Worm (Caenorhabditis elegans) whole organism, L4 larva: ENCODE data around the gene F13B6.2.

Experiments used
- D1046.2 ChIP-seq: fragments of 200-800 bp; sonication (Bioruptor generic); IDR thresholded peaks from 2 replicates; pipeline ENCODE4 v1.3.6; 2022; ENCODE audit warnings: missing genetic modification characterization, missing compliant biosample characterization
- F26F4.8 ChIP-seq: fragments of 200-800 bp; sonication (Bioruptor generic); conservative IDR thresholded peaks from 2 replicates; pipeline ENCODE4 v1.3.6; 2022; ENCODE audit warnings: missing genetic modification characterization, missing compliant biosample characterization
- F44E2.7 ChIP-seq: fragments of 200-800 bp; sonication (Bioruptor generic); IDR thresholded peaks from 2 replicates; pipeline ENCODE4 v2.1.2; 2022; ENCODE audit warnings: missing genetic modification characterization, missing compliant biosample characterization
- T20F7.1 ChIP-seq: fragments of 200-800 bp; sonication (Bioruptor generic); optimal IDR thresholded peaks from 2 replicates; lab custom pipeline; 2018; ENCODE audit warnings: mild to moderate bottlenecking, missing genetic modification characterization, missing compliant biosample characterization
- aha-1 ChIP-seq: fragments of 150-350 bp; peaks from one replicate; lab custom pipeline; 2014; ENCODE audit warnings: missing biosample characterization, missing genetic modification characterization
- ceh-20 ChIP-seq: fragments of 200-800 bp; sonication (Bioruptor generic); IDR thresholded peaks from 2 replicates; pipeline ENCODE4 v1.3.6; 2022; ENCODE audit warnings: missing genetic modification reagents, missing genetic modification characterization, missing compliant biosample characterization
- ceh-32 ChIP-seq: sonication (generic microtip); optimal IDR thresholded peaks from 2 replicates; lab custom pipeline; 2016; ENCODE audit warnings: mild to moderate bottlenecking, missing genetic modification characterization, missing compliant biosample characterization; ENCODE audit not compliant: poor library complexity
- ces-1 ChIP-seq: fragments of 150-350 bp; sonication (generic microtip); optimal IDR thresholded peaks from 4 replicates; lab custom pipeline; 2014; ENCODE audit warnings: missing biosample characterization, missing genetic modification reagents, missing genetic modification characterization
- dmd-6 ChIP-seq: fragments of 200-800 bp; sonication (Bioruptor generic); IDR thresholded peaks from 2 replicates; pipeline ENCODE4 v1.3.6; 2022; ENCODE audit warnings: missing genetic modification reagents, missing genetic modification characterization, missing compliant biosample characterization
- dpl-1 ChIP-seq: fragments of 150-350 bp; optimal IDR thresholded peaks from 2 replicates; lab custom pipeline; 2014; ENCODE audit warnings: missing biosample characterization, missing genetic modification reagents, missing genetic modification characterization
- fkh-10 ChIP-seq: fragments of 150-350 bp; optimal IDR thresholded peaks from 2 replicates; lab custom pipeline; 2014; ENCODE audit warnings: missing biosample characterization, missing genetic modification reagents, missing genetic modification characterization
- hmg-1.1 ChIP-seq: fragments of 200-800 bp; sonication (Bioruptor generic); IDR thresholded peaks from 2 replicates; pipeline ENCODE4 v1.3.6; 2022; ENCODE audit warnings: missing genetic modification reagents, missing genetic modification characterization, missing compliant biosample characterization
- lin-13 ChIP-seq: fragments of 150-350 bp; optimal IDR thresholded peaks from 2 replicates; lab custom pipeline; 2014; ENCODE audit warnings: missing biosample characterization, missing genetic modification reagents, missing genetic modification characterization
- lin-38 ChIP-seq: fragments of 200-800 bp; sonication (Bioruptor generic); IDR thresholded peaks from 2 replicates; pipeline ENCODE4 v1.3.6; 2022; ENCODE audit warnings: missing genetic modification reagents, missing genetic modification characterization, missing compliant biosample characterization
- mes-2 ChIP-seq: sonication (generic microtip); optimal IDR thresholded peaks from 2 replicates; lab custom pipeline; 2016; ENCODE audit warnings: missing genotype, mild to moderate bottlenecking, missing genetic modification characterization, missing compliant biosample characterization; ENCODE audit not compliant: poor library complexity, severe bottlenecking
- nhr-102 ChIP-seq: sonication (generic microtip); optimal IDR thresholded peaks from 2 replicates; lab custom pipeline; 2016; ENCODE audit warnings: mild to moderate bottlenecking, missing genetic modification characterization, moderate library complexity, missing compliant biosample characterization
- nhr-11 ChIP-seq: fragments of 150-350 bp; optimal IDR thresholded peaks from 2 replicates; lab custom pipeline; 2014; ENCODE audit warnings: missing biosample characterization, missing genetic modification characterization
- nhr-42 ChIP-seq: fragments of 200-800 bp; sonication (Bioruptor generic); IDR thresholded peaks from 2 replicates; pipeline ENCODE4 v1.3.6; 2022; ENCODE audit warnings: missing genetic modification characterization, missing compliant biosample characterization
- nhr-48 ChIP-seq: sonication (generic microtip); optimal IDR thresholded peaks from 2 replicates; lab custom pipeline; 2016; ENCODE audit warnings: mild to moderate bottlenecking, missing genetic modification characterization, missing compliant biosample characterization
- nhr-6 ChIP-seq: fragments of 150-350 bp; optimal IDR thresholded peaks from 2 replicates; lab custom pipeline; 2014; ENCODE audit warnings: missing biosample characterization, missing genetic modification characterization
- php-3 ChIP-seq: fragments of 200-800 bp; sonication (Bioruptor generic); IDR thresholded peaks from 2 replicates; pipeline ENCODE4 v1.3.6; 2022; ENCODE audit warnings: missing genetic modification reagents, missing genetic modification characterization, missing compliant biosample characterization
- pqm-1 ChIP-seq: sonication (generic microtip); optimal IDR thresholded peaks from 2 replicates; lab custom pipeline; 2017; ENCODE audit warnings: missing biosample characterization, missing genetic modification characterization
- snpc-1.2 ChIP-seq: fragments of 200-800 bp; sonication (Bioruptor generic); IDR thresholded peaks from 2 replicates; pipeline ENCODE4 v1.3.6; 2022; ENCODE audit warnings: missing genetic modification reagents, missing genetic modification characterization, missing compliant biosample characterization
- spr-1 ChIP-seq: sonication (generic microtip); optimal IDR thresholded peaks from 2 replicates; lab custom pipeline; 2016; ENCODE audit warnings: mild to moderate bottlenecking, missing genetic modification characterization, missing compliant biosample characterization
- unc-130 ChIP-seq: sonication (generic microtip); optimal IDR thresholded peaks from 2 replicates; lab custom pipeline; 2016; ENCODE audit warnings: missing genetic modification reagents, missing genetic modification characterization, missing compliant biosample characterization
- unc-62 ChIP-seq, 3 experiments: fragments of 150-350 bp in 1 of 3; sonication (generic microtip); optimal IDR thresholded peaks in 2 of 3; peaks in 1 of 3; 1 replicate in 1 of 3; 2 replicates in 2 of 3; lab custom pipeline; 2014 to 2017; ENCODE audit warnings: missing biosample characterization in 3 of 3, missing genetic modification characterization in 3 of 3, missing genetic modification reagents in 3 of 3, missing genotype in 1 of 3

Gene F13B6.2

DNA sequence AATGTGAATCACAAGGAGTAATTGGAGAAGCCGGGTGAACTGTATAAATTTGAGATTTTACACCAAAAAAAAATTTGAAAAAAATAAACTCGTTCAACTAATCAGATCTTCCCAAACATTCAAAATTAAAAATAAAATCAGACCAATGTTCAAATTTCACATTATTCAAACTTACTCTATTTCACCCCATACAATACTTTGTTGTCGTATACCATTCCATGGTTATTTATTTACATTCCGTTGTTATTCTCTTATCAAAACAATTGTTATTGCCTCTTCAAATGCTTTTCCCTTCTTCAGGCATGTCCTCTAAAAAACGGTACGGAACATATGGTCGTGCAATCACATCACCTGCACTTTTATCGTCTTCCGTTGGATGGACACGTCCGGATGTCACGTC is 35.9 kb downstream of the F13B6.2 start, which contains the start of gene unc-82:
Gene unc-82 (plus strand): TSS at position 301 of the 400 bp plus-strand sequence.
- TF ChIP-seq lin-13 (GFP tag; lab: Kevin White, UChicago): no peak
- peak; percentile 74 for TF ChIP-seq aha-1
- no peak for TF ChIP-seq snpc-1.2

DNA sequence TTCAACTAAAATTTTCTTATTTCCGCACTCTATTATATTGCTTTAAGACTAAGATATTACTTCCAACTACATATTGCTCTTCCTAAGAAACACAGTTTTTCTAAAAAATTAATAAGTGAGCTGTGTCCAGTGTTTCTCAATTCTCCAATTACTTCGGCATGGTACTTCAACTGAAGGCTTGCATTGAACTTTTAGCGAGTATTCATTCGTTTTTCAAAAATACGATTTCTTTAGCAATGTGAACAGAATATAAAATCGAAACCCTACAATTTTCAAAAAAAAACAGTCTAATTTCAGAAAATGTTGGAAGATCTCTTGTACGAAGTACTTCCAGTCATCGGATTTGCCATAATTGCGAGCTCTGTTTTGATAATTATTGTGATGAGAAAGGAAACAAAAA is 39.2 kb downstream of the F13B6.2 start, which contains the start of gene srtx-1:
Gene srtx-1 (plus strand): TSS at position 301 of the 400 bp plus-strand sequence.
- peak in 1 of 2 experiments; percentile 70 for TF ChIP-seq unc-62 (GFP tag; optimal IDR thresholded peaks at IDR 0.05 in 1 of 2; lab: Kevin White, UChicago)
- no peak for TF ChIP-seq unc-62 (tag; optimal IDR thresholded peaks at IDR 0.05; lab: Kevin White, UChicago)
- TF ChIP-seq fkh-10 (GFP tag; lab: Kevin White, UChicago): no peak

DNA sequence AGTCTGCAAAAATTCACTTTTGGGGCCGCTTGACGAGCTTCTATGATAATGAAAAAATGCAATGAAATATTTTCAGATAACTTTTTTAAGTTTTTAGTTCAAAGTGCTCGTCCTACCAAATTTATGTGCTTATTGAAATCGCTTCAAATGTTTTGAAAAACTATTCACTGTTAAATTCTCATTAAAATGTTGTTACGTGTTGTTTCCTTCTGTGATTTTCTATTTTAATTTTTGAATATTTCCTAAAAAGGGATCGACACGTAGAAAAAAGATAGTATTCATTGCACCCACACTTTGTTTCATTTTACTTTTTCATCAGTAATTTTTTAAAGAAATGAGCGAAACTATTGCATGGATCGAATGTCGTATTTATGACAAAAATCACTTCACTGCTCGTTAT is 41.3 kb downstream of the F13B6.2 start, which contains the start of gene B0496.6:
Gene B0496.6 (plus strand): TSS at position 301 of the 400 bp plus-strand sequence.
- TF ChIP-seq php-3 (GFP tag; lab: Robert Waterston, UW): no peak
- no peak for TF ChIP-seq nhr-6
- no peak for TF ChIP-seq ceh-20 (GFP tag; lab: Robert Waterston, UW)
- no peak for TF ChIP-seq unc-130 (GFP tag; lab: Kevin White, UChicago)
- TF ChIP-seq nhr-102 (tag; lab: Kevin White, UChicago): no peak
- TF ChIP-seq nhr-42 (GFP tag; lab: Robert Waterston, UW): no peak
- TF ChIP-seq T20F7.1 (GFP tag; lab: Kevin White, UChicago): no peak
- no peak for TF ChIP-seq spr-1 (tag; lab: Kevin White, UChicago)
- no peak for TF ChIP-seq nhr-48
- no peak for TF ChIP-seq mes-2 (tag; lab: Kevin White, UChicago)
- TF ChIP-seq nhr-11 (tag; lab: Kevin White, UChicago): no peak
- no peak for TF ChIP-seq lin-13 (GFP tag; lab: Kevin White, UChicago)
- TF ChIP-seq hmg-1.1 (GFP tag; lab: Robert Waterston, UW): no peak
- no peak for TF ChIP-seq dmd-6
- no peak for TF ChIP-seq lin-38 (GFP tag; lab: Robert Waterston, UW)
- no peak for TF ChIP-seq ceh-32 (tag; lab: Kevin White, UChicago)
- TF ChIP-seq pqm-1 (tag; lab: Kevin White, UChicago): no peak
- TF ChIP-seq dpl-1 (GFP tag; lab: Kevin White, UChicago): no peak
- TF ChIP-seq F44E2.7 (GFP tag; lab: Robert Waterston, UW): no peak
- no peak for TF ChIP-seq D1046.2 (GFP tag; lab: Robert Waterston, UW)
- TF ChIP-seq, all 104 proteins: peak for 0

DNA sequence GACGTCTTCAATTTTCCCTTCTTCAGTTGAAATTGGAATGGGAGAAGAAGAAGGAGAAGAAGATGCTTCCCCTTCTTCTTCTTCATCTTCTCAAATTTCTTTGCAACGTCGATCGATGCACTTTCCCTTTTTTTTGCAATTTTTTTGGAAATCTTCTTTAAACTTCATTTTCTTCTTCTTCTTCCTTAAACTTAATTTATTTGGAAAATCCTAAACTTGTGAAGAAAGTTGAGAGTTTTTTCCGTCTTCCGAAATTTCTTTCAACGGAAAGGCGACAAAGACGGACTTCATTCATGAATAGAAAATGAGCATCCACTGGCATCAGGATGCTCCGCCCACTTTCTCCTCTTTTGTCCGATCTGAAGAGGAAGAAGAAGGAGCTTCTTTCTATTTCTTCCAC is 46.0 kb downstream of the F13B6.2 start:
- TF ChIP-seq fkh-10 (GFP tag; lab: Kevin White, UChicago): peak; percentile 50
- peak; percentile 73 for TF ChIP-seq ces-1 (GFP tag; lab: Kevin White, UChicago)
- no peak for TF ChIP-seq F26F4.8 (GFP tag; lab: Robert Waterston, UW)

DNA sequence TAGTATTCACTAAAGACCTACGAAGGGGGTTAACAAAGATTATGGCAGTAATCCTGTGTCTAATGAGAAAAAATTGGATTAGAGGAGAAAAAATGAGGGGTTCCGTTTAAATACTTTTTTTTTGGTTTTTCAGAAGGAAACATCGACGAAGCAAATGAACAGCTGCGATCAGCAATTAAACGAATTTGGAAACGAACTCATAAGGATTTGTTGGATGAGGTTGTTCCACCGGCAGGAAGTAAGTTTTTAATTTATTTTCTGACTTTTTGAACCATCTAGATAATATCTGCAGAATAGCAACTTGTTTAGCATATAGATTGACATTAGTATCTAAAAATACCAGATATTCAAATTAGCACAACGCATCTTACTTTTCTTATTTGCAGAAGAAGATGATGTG is 46.6 kb downstream of the F13B6.2 start:
- TF ChIP-seq nhr-6 (no peak), aha-1 (peak; percentile 97)
- TF ChIP-seq, all 104 proteins: peak for 1
